Fruit fly (Drosophila melanogaster) whole organism, wandering third instar larva: ENCODE measurements around the gene rho-6.

ENCODE experiments used
- CG32264 ChIP-seq: fragments of 200-800 bp; sonication (Bioruptor generic); optimal IDR thresholded peaks from 2 replicates; lab custom pipeline; 2016; ENCODE audit warnings: missing biosample characterization, missing genetic modification characterization
- Dif ChIP-seq: fragments of 200-275, 200-300 bp; sonication (Bioruptor generic); optimal IDR thresholded peaks from 2 replicates; lab custom pipeline; 2018; ENCODE audit warnings: missing biosample characterization, missing genetic modification characterization; ENCODE audit not compliant: partially characterized antibody
- GATAd ChIP-seq: sonication (Bioruptor generic); optimal IDR thresholded peaks from 2 replicates; lab custom pipeline; 2016; ENCODE audit warnings: missing biosample characterization, missing genetic modification characterization
- Myc ChIP-seq: fragments of >200 bp; optimal IDR thresholded peaks from 2 replicates; lab custom pipeline; 2017
- N ChIP-seq: fragments of >200 bp; optimal IDR thresholded peaks from 2 replicates; lab custom pipeline; 2018; ENCODE audit warnings: missing biosample characterization, missing external identifiers, missing genetic modification characterization
- OdsH ChIP-seq: fragments of 200-800 bp; sonication (Bioruptor generic); optimal IDR thresholded peaks from 2 replicates; lab custom pipeline; 2016; ENCODE audit warnings: missing biosample characterization, mild to moderate bottlenecking, missing genetic modification characterization
- Vsx2 ChIP-seq: fragments of 200-300, 225-300 bp; sonication (Bioruptor generic); optimal IDR thresholded peaks from 2 replicates; lab custom pipeline; 2018; ENCODE audit warnings: missing biosample characterization, missing genetic modification characterization; ENCODE audit not compliant: partially characterized antibody
- br ChIP-seq: fragments of 200-800 bp; sonication (Bioruptor generic); optimal IDR thresholded peaks from 2 replicates; lab custom pipeline; 2016; ENCODE audit warnings: missing biosample characterization, missing genetic modification characterization
- dsf ChIP-seq: sonication (Bioruptor generic); optimal IDR thresholded peaks from 2 replicates; lab custom pipeline; 2016; ENCODE audit warnings: missing biosample characterization, missing genetic modification characterization, borderline replicate concordance
- fru ChIP-seq: fragments of 200-800 bp; sonication (Bioruptor generic); optimal IDR thresholded peaks from 3 replicates; lab custom pipeline; 2016; ENCODE audit warnings: missing biosample characterization, mild to moderate bottlenecking, missing genetic modification characterization
- psq ChIP-seq: fragments of 200-800 bp; sonication (Bioruptor generic); optimal IDR thresholded peaks from 3 replicates; lab custom pipeline; 2017; ENCODE audit warnings: missing biosample characterization, mild to moderate bottlenecking, missing genetic modification characterization, moderate library complexity
- tai ChIP-seq: sonication (Bioruptor generic); optimal IDR thresholded peaks from 2 replicates; lab custom pipeline; 2016; ENCODE audit warnings: missing biosample characterization, missing genetic modification characterization
- woc ChIP-seq: sonication (Bioruptor generic); optimal IDR thresholded peaks from 2 replicates; lab custom pipeline; 2016; ENCODE audit warnings: missing biosample characterization, mild to moderate bottlenecking, missing genetic modification characterization

DNA sequence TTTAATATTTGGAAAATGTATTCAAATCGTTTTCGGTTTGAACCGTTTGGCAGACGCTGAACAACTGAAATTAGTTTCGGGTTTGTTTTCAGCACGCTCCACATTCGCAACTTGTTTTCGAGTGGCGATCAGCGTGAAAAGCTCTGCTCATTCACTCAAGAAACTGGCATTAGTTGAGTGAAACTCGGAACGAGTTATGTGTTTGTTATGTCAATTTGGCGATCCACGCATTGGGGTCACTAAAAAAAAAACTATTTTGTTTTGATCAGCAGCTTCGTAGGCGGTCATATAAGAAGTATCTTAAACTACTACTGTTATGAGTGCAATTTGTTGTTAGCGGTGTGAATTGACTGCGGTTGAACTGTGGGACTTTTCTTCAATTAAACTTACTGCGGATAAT is 44.4 kb upstream of the rho-6 start, which contains the start of gene atilla:
- TF ChIP-seq tai (GFP tag; lab: Kevin White, UChicago) (no peak), br (GFP tag; lab: Kevin White, UChicago) (no peak), psq (GFP tag; lab: Kevin White, UChicago) (no peak), Myc (no peak), dsf (GFP tag; lab: Kevin White, UChicago) (no peak), fru (no peak), OdsH (no peak), woc (GFP tag; lab: Kevin White, UChicago) (no peak), Vsx2 (GFP tag; lab: Kevin White, UChicago) (no peak), CG32264 (no peak), Dif (no peak), GATAd (GFP tag; lab: Kevin White, UChicago) (no peak), N (GFP tag; lab: Kevin White, UChicago) (no peak)
